Fruit fly (Drosophila melanogaster) whole organism, embryonic: Measurements from ENCODE around the gene Fbp2.

Experiments used
- Aef1 ChIP-seq: fragments of 200-800 bp; sonication (Bioruptor generic); IDR thresholded peaks from 3 replicates; pipeline ENCODE4 v1.3.6; 2022; ENCODE audit warnings: missing biosample characterization, missing genetic modification characterization
- Atf-2 ChIP-seq: fragments of 200-800 bp; sonication (Bioruptor generic); optimal IDR thresholded peaks from 2 replicates; lab custom pipeline; 2016; ENCODE audit warnings: missing biosample characterization, missing genetic modification characterization
- Atf3 ChIP-seq: fragments of 200-800 bp; sonication (Bioruptor generic); optimal IDR thresholded peaks from 3 replicates; lab custom pipeline; 2016; ENCODE audit warnings: missing biosample characterization, missing genetic modification characterization
- CG10267 ChIP-seq: fragments of 200-800 bp; sonication (Bioruptor generic); optimal IDR thresholded peaks from 2 replicates; lab custom pipeline; 2018; ENCODE audit warnings: missing biosample characterization, mild to moderate bottlenecking, missing genetic modification characterization, moderate library complexity
- CG10431 ChIP-seq: fragments of 200-800 bp; sonication (Bioruptor generic); optimal IDR thresholded peaks from 3 replicates; lab custom pipeline; 2018; ENCODE audit warnings: missing biosample characterization, mild to moderate bottlenecking, missing genetic modification characterization
- CG11247 ChIP-seq: fragments of 200-800 bp; sonication (Bioruptor generic); IDR thresholded peaks from 2 replicates; pipeline ENCODE4 v1.3.6; 2022; ENCODE audit warnings: missing biosample characterization, missing genetic modification characterization
- CG11504 ChIP-seq: fragments of 200-800 bp; sonication (Bioruptor generic); optimal IDR thresholded peaks from 3 replicates; lab custom pipeline; 2019; ENCODE audit warnings: missing biosample characterization, mild to moderate bottlenecking, missing genetic modification characterization, moderate library complexity
- CG12391 ChIP-seq: fragments of 200-800 bp; sonication (Bioruptor generic); optimal IDR thresholded peaks from 3 replicates; lab custom pipeline; 2018; ENCODE audit warnings: missing biosample characterization, mild to moderate bottlenecking, missing genetic modification characterization, moderate library complexity
- CG12744 ChIP-seq: fragments of 200-800 bp; sonication (Bioruptor generic); optimal IDR thresholded peaks from 2 replicates; lab custom pipeline; 2016; ENCODE audit warnings: missing biosample characterization, missing genetic modification characterization
- CG12769 ChIP-seq: fragments of 200-800 bp; sonication (Bioruptor generic); optimal IDR thresholded peaks from 2 replicates; lab custom pipeline; 2019; ENCODE audit warnings: missing biosample characterization, mild to moderate bottlenecking, missing genetic modification characterization, moderate library complexity
- CG13424 ChIP-seq: fragments of 200-800 bp; sonication (Bioruptor generic); optimal IDR thresholded peaks from 2 replicates; lab custom pipeline; 2019; ENCODE audit warnings: missing biosample characterization, mild to moderate bottlenecking, missing genetic modification characterization, moderate library complexity
- CG13624 ChIP-seq: fragments of 200-800 bp; sonication (Bioruptor generic); optimal IDR thresholded peaks from 2 replicates; lab custom pipeline; 2016; ENCODE audit warnings: missing biosample characterization, missing genetic modification characterization
- CG1603 ChIP-seq: fragments of 200-800 bp; sonication (Bioruptor generic); optimal IDR thresholded peaks from 2 replicates; lab custom pipeline; 2019; ENCODE audit warnings: missing biosample characterization, mild to moderate bottlenecking, missing genetic modification characterization, moderate library complexity
- CG16779 ChIP-seq: fragments of 200-800 bp; sonication (Bioruptor generic); IDR thresholded peaks from 2 replicates; pipeline ENCODE4 v1.3.6; 2022; ENCODE audit warnings: missing biosample characterization, missing genetic modification characterization
- CG16863 ChIP-seq: fragments of 200-800 bp; sonication (Bioruptor generic); optimal IDR thresholded peaks from 3 replicates; lab custom pipeline; 2016; ENCODE audit warnings: missing biosample characterization, missing genetic modification characterization
- CG17328 ChIP-seq: fragments of 200-800 bp; sonication (Bioruptor generic); IDR thresholded peaks from 2 replicates; pipeline ENCODE4 v1.3.6; 2022; ENCODE audit warnings: missing biosample characterization, missing genetic modification characterization
- CG17802 ChIP-seq: fragments of 200-800 bp; sonication (Bioruptor generic); optimal IDR thresholded peaks from 2 replicates; lab custom pipeline; 2018; ENCODE audit warnings: missing biosample characterization, mild to moderate bottlenecking, missing genetic modification characterization, moderate library complexity
- CG2120 ChIP-seq: fragments of 200-800 bp; sonication (Bioruptor generic); optimal IDR thresholded peaks from 3 replicates; lab custom pipeline; 2016; ENCODE audit warnings: missing biosample characterization, missing genetic modification characterization
- CG31441 ChIP-seq: fragments of 200-800 bp; sonication (Bioruptor generic); IDR thresholded peaks from 2 replicates; pipeline ENCODE4 v1.3.6; 2022; ENCODE audit warnings: missing biosample characterization, missing genetic modification characterization
- CG32767 ChIP-seq: fragments of 200-800 bp; sonication (Bioruptor generic); IDR thresholded peaks from 2 replicates; pipeline ENCODE4 v1.3.6; 2022; ENCODE audit warnings: missing biosample characterization, missing genetic modification characterization
- CG7928 ChIP-seq: fragments of 200-800 bp; sonication (Bioruptor generic); optimal IDR thresholded peaks from 2 replicates; lab custom pipeline; 2017; ENCODE audit warnings: missing biosample characterization, mild to moderate bottlenecking, missing genetic modification characterization
- CG9437 ChIP-seq: fragments of 200-800 bp; sonication (Bioruptor generic); optimal IDR thresholded peaks from 2 replicates; lab custom pipeline; 2018; ENCODE audit warnings: missing biosample characterization, mild to moderate bottlenecking, missing genetic modification characterization
- Deaf1 ChIP-seq: fragments of 200-800 bp; optimal IDR thresholded peaks from 3 replicates; lab custom pipeline; 2019; ENCODE audit warnings: missing biosample characterization, mild to moderate bottlenecking, missing genetic modification characterization, moderate library complexity
- Dll ChIP-seq: fragments of 200-800 bp; sonication (Bioruptor generic); IDR thresholded peaks from 4 replicates; pipeline ENCODE4 v1.3.6; 2022; ENCODE audit warnings: missing biosample characterization, missing genetic modification characterization; ENCODE audit not compliant: partially characterized antibody
- E2f2 ChIP-seq: fragments of 200-800 bp; sonication (Bioruptor generic); IDR thresholded peaks from 2 replicates; pipeline ENCODE4 v1.3.6; 2022; ENCODE audit warnings: missing biosample characterization, missing genetic modification characterization
- HLHmδ ChIP-seq: fragments of 200-800 bp; sonication (Bioruptor generic); optimal IDR thresholded peaks from 2 replicates; lab custom pipeline; 2018; ENCODE audit warnings: missing biosample characterization, mild to moderate bottlenecking, missing genetic modification characterization, moderate library complexity
- HmgD ChIP-seq: fragments of 200-800 bp; sonication (Bioruptor generic); optimal IDR thresholded peaks from 3 replicates; lab custom pipeline; 2016; ENCODE audit warnings: missing biosample characterization, missing genetic modification characterization
- Hr51 ChIP-seq, 2 experiments: fragments of 200-800 bp; sonication (Bioruptor generic); optimal IDR thresholded peaks; 2 replicates in 1 of 2; 3 replicates in 1 of 2; lab custom pipeline; 2016 to 2018; ENCODE audit warnings: missing biosample characterization in 2 of 2, missing genetic modification characterization in 2 of 2, mild to moderate bottlenecking in 1 of 2, moderate library complexity in 1 of 2
- Jarid2 ChIP-seq: fragments of 200-800 bp; sonication (Bioruptor generic); optimal IDR thresholded peaks from 3 replicates; lab custom pipeline; 2017; ENCODE audit warnings: mild to moderate bottlenecking, missing biosample characterization, missing genetic modification reagents, missing genetic modification characterization
- Med ChIP-seq: fragments of 200-800 bp; sonication (Bioruptor generic); peaks from one replicate; lab custom pipeline; 2016; ENCODE audit warnings: missing biosample characterization, missing genetic modification characterization, mild to moderate bottlenecking, inconsistent platforms, moderate library complexity
- Nf-YA ChIP-seq: fragments of 200-800 bp; sonication (Bioruptor generic); IDR thresholded peaks from 2 replicates; pipeline ENCODE4 v1.3.6; 2022; ENCODE audit warnings: missing biosample characterization, missing genetic modification characterization
- Rfx ChIP-seq: fragments of 200-800 bp; sonication (Bioruptor generic); IDR thresholded peaks from 2 replicates; pipeline ENCODE4 v1.3.6; 2022; ENCODE audit warnings: missing biosample characterization, missing genetic modification characterization
- Six4 ChIP-seq: fragments of 200-800 bp; sonication (Bioruptor generic); optimal IDR thresholded peaks from 2 replicates; lab custom pipeline; 2016; ENCODE audit warnings: missing biosample characterization, missing genetic modification characterization
- Sry-β ChIP-seq: fragments of 200-800 bp; sonication (Bioruptor generic); optimal IDR thresholded peaks from 2 replicates; lab custom pipeline; 2018; ENCODE audit warnings: missing biosample characterization, mild to moderate bottlenecking, missing genetic modification characterization, moderate library complexity
- ase ChIP-seq: fragments of 200-800 bp; sonication (Bioruptor generic); IDR thresholded peaks from 3 replicates; pipeline ENCODE4 v1.3.6; 2022; ENCODE audit warnings: missing biosample characterization, missing genetic modification characterization
- crp ChIP-seq, 2 experiments: fragments of 200-800 bp; sonication (Bioruptor generic); optimal IDR thresholded peaks; 2 replicates in 1 of 2; 3 replicates in 1 of 2; lab custom pipeline; 2017; ENCODE audit warnings: missing biosample characterization in 2 of 2, missing genetic modification characterization in 2 of 2, mild to moderate bottlenecking in 1 of 2, moderate library complexity in 1 of 2
- dm ChIP-seq: fragments of 200-800 bp; sonication (Bioruptor generic); optimal IDR thresholded peaks from 3 replicates; lab custom pipeline; 2016; ENCODE audit warnings: missing biosample characterization, missing genetic modification characterization
- grau ChIP-seq: fragments of 200-800 bp; optimal IDR thresholded peaks from 3 replicates; lab custom pipeline; 2019; ENCODE audit warnings: missing biosample characterization, mild to moderate bottlenecking, missing genetic modification characterization, moderate library complexity
- ind ChIP-seq: fragments of 200-800 bp; sonication (Bioruptor generic); optimal IDR thresholded peaks from 3 replicates; lab custom pipeline; 2016; ENCODE audit warnings: missing biosample characterization, missing genetic modification characterization
- lab ChIP-seq: fragments of 200-800 bp; sonication (Bioruptor generic); optimal IDR thresholded peaks from 3 replicates; lab custom pipeline; 2017; ENCODE audit warnings: missing biosample characterization, missing genetic modification characterization, mild to moderate bottlenecking, moderate library complexity, missing genetic modification reagents
- org-1 ChIP-seq: fragments of 200-800 bp; sonication (Bioruptor generic); optimal IDR thresholded peaks from 2 replicates; lab custom pipeline; 2017; ENCODE audit warnings: missing biosample characterization, missing genetic modification characterization
- pita ChIP-seq: fragments of 200-800 bp; sonication (Bioruptor generic); optimal IDR thresholded peaks from 2 replicates; lab custom pipeline; 2017; ENCODE audit warnings: missing biosample characterization, mild to moderate bottlenecking, missing genetic modification characterization
- pros ChIP-seq: fragments of 200-800 bp; sonication (Bioruptor generic); optimal IDR thresholded peaks from 3 replicates; lab custom pipeline; 2019; ENCODE audit warnings: missing biosample characterization, mild to moderate bottlenecking, missing genetic modification characterization, moderate library complexity
- pzg ChIP-seq: fragments of 200-800 bp; sonication (Bioruptor generic); optimal IDR thresholded peaks from 3 replicates; lab custom pipeline; 2018; ENCODE audit warnings: missing biosample characterization, mild to moderate bottlenecking, missing genetic modification characterization, moderate library complexity
- scrt ChIP-seq: fragments of 200-800 bp; sonication (Bioruptor generic); optimal IDR thresholded peaks from 2 replicates; lab custom pipeline; 2018; ENCODE audit warnings: missing biosample characterization, mild to moderate bottlenecking, missing genetic modification characterization, moderate library complexity
- sim ChIP-seq: fragments of 200-800 bp; sonication (Bioruptor generic); IDR thresholded peaks from 2 replicates; pipeline ENCODE4 v1.3.6; 2022; ENCODE audit warnings: missing biosample characterization, missing genetic modification characterization
- tin ChIP-seq: fragments of 200-800 bp; sonication (Bioruptor generic); optimal IDR thresholded peaks from 3 replicates; lab custom pipeline; 2016; ENCODE audit warnings: missing biosample characterization, missing genetic modification characterization
- tna ChIP-seq: fragments of 200-800 bp; sonication (Bioruptor generic); IDR thresholded peaks from 2 replicates; pipeline ENCODE4 v1.3.6; 2022; ENCODE audit warnings: missing biosample characterization, missing genetic modification characterization; ENCODE audit not compliant: partially characterized antibody
- vvl ChIP-seq: fragments of 200-800 bp; sonication (Bioruptor generic); IDR thresholded peaks from 2 replicates; pipeline ENCODE4 v1.3.6; 2022; ENCODE audit warnings: missing biosample characterization, missing genetic modification characterization
- zen ChIP-seq: fragments of 200-800 bp; sonication (Bioruptor generic); optimal IDR thresholded peaks from 3 replicates; lab custom pipeline; 2018; ENCODE audit warnings: missing biosample characterization, mild to moderate bottlenecking, missing genetic modification characterization, moderate library complexity

The Fbp2 gene

DNA sequence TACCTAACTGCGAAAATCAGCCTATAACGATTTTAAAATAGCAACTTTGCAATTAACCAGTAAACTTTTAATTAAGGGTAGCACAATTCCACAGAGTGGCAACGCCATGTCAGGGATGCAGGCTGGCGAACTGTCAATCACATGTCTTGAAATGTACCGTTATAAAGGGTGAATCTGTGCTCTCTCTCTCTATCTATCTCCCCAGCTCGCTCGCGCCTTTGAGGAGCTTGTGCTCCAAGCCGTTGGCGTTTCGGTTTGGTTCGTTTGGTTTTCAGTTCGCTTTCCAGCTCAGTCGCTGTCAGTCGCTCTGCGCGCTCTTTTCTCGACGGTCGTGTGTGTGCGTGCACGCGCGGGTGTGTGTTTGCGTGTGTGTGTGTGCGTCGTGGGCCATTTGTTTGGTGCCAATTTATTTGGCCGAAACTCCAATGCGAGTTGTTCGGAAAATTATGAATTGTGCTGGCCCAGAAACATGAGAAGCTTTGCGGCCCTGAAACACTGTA is 10.7 kb downstream of the Fbp2 start, which contains the start of gene numb (continued):
- no peak for TF ChIP-seq Atf-2
- no peak for TF ChIP-seq pros (GFP tag; lab: Kevin White, UChicago)
- no peak for TF ChIP-seq CG10431
- no peak for TF ChIP-seq Atf3
- TF ChIP-seq Hr51 (GFP tag; optimal IDR thresholded peaks at IDR 0.05; lab: Kevin White, UChicago), result peak in 1 of 2 experiments; percentile 3
- peak; percentile 36 for TF ChIP-seq CG12769 (tag; lab: Kevin White, UChicago)
- no peak for TF ChIP-seq Dll (GFP tag; lab: Robert Waterston, UW)
- no peak for TF ChIP-seq Nf-YA (GFP tag; lab: Robert Waterston, UW)
- peak; percentile 43 for TF ChIP-seq pzg (GFP tag; lab: Kevin White, UChicago)
- TF ChIP-seq zen, result peak; percentile 9
- TF ChIP-seq CG13624 (GFP tag; lab: Kevin White, UChicago), result peak; percentile 3
- peak; percentile 93 for TF ChIP-seq Deaf1
- no peak for TF ChIP-seq CG12744 (GFP tag; lab: Kevin White, UChicago)
- TF ChIP-seq Med (GFP tag; lab: Kevin White, UChicago), result peak; percentile 42
- peak; percentile 18 for TF ChIP-seq CG1603 (tag; lab: Kevin White, UChicago)
- TF ChIP-seq CG11504 (tag; lab: Kevin White, UChicago), result peak; percentile 3
- TF ChIP-seq ind (GFP tag; lab: Kevin White, UChicago), result no peak
- TF ChIP-seq HmgD (GFP tag; lab: Kevin White, UChicago), result no peak
- TF ChIP-seq CG10267 (tag; lab: Kevin White, UChicago), result no peak
- TF ChIP-seq HLHmδ (GFP tag; lab: Kevin White, UChicago), result no peak
- TF ChIP-seq grau, result peak; percentile 16
- no peak for TF ChIP-seq pita (GFP tag; lab: Kevin White, UChicago)
- TF ChIP-seq scrt (GFP tag; lab: Kevin White, UChicago), result peak; percentile 32
- TF ChIP-seq CG12391 (tag; lab: Kevin White, UChicago), result no peak
- no peak for TF ChIP-seq CG9437 (GFP tag; lab: Kevin White, UChicago)
- no peak for TF ChIP-seq CG13424 (tag; lab: Kevin White, UChicago)
- no peak for TF ChIP-seq Aef1 (GFP tag; lab: Robert Waterston, UW)
- TF ChIP-seq Rfx, result peak; percentile 26; the same call in 1 of the 2 replicates
- no peak for TF ChIP-seq tin (GFP tag; lab: Kevin White, UChicago)
- no peak for TF ChIP-seq Six4 (GFP tag; lab: Kevin White, UChicago)
- peak; percentile 52 for TF ChIP-seq lab (GFP tag; lab: Kevin White, UChicago)
- peak in 1 of 2 experiments; percentile 37 for TF ChIP-seq crp (GFP tag; optimal IDR thresholded peaks at IDR 0.05; lab: Kevin White, UChicago)
- TF ChIP-seq Jarid2, result peak; percentile 79
- no peak for TF ChIP-seq CG17802 (tag; lab: Kevin White, UChicago)
- no peak for TF ChIP-seq CG16863
- TF ChIP-seq CG32767 (GFP tag; lab: Robert Waterston, UW), result no peak
- TF ChIP-seq CG16779 (GFP tag; lab: Robert Waterston, UW), result peak; percentile 68; the same call in 1 of the 2 replicates
- TF ChIP-seq CG11247, result no peak
- 0 out of 2 replicates have a peak, but pooled peaks have one; percentile 21 for TF ChIP-seq tna (GFP tag; lab: Robert Waterston, UW)
- TF ChIP-seq vvl (GFP tag; lab: Robert Waterston, UW), result peak; percentile 63
- no peak for TF ChIP-seq org-1 (GFP tag; lab: Kevin White, UChicago)
- no peak for TF ChIP-seq E2f2 (GFP tag; lab: Robert Waterston, UW)
- TF ChIP-seq CG2120 (GFP tag; lab: Kevin White, UChicago), result no peak
- TF ChIP-seq sim (GFP tag; lab: Robert Waterston, UW), result no peak
- TF ChIP-seq CG17328 (GFP tag; lab: Robert Waterston, UW), result no peak
- 0 out of 3 replicates have a peak, but pooled peaks have one; percentile 12 for TF ChIP-seq ase (GFP tag; lab: Robert Waterston, UW)
- no peak for TF ChIP-seq CG31441 (GFP tag; lab: Robert Waterston, UW)
- TF ChIP-seq CG7928 (GFP tag; lab: Kevin White, UChicago), result peak; percentile 84
- peak; percentile 42 for TF ChIP-seq dm (GFP tag; lab: Kevin White, UChicago)
- no peak for TF ChIP-seq Sry-β (GFP tag; lab: Kevin White, UChicago)
